Worm (Caenorhabditis elegans) whole organism, early embryonic: ENCODE results near the gene C24F3.2.

Experiments used
- B0310.2 ChIP-seq: sonication (generic microtip); optimal IDR thresholded peaks from 2 replicates; lab custom pipeline; 2016; ENCODE audit warnings: mild to moderate bottlenecking, missing genetic modification characterization, missing compliant biosample characterization
- F13C5.2 ChIP-seq: sonication (generic microtip); optimal IDR thresholded peaks from 2 replicates; lab custom pipeline; 2017; ENCODE audit warnings: mild to moderate bottlenecking, missing genetic modification characterization, inconsistent platforms, missing compliant biosample characterization
- aly-1 ChIP-seq: sonication (generic microtip); optimal IDR thresholded peaks from 2 replicates; lab custom pipeline; 2016; ENCODE audit warnings: missing genetic modification characterization, missing compliant biosample characterization
- ama-1 ChIP-seq: fragments of 150-350 bp; optimal IDR thresholded peaks from 2 replicates; lab custom pipeline; 2014
- ceh-13 ChIP-seq: fragments of 200-800 bp; sonication (Bioruptor generic); optimal IDR thresholded peaks from 2 replicates; lab custom pipeline; 2018; ENCODE audit warnings: mild to moderate bottlenecking, missing genetic modification characterization, missing compliant biosample characterization
- ceh-36 ChIP-seq: sonication (generic microtip); optimal IDR thresholded peaks from 2 replicates; lab custom pipeline; 2016; ENCODE audit warnings: missing genetic modification characterization, inconsistent platforms, missing compliant biosample characterization
- ets-7 ChIP-seq: sonication (generic microtip); optimal IDR thresholded peaks from 2 replicates; lab custom pipeline; 2016; ENCODE audit warnings: missing genotype, missing genetic modification characterization, missing compliant biosample characterization
- flt-1 ChIP-seq: fragments of 200-800 bp; sonication (Bioruptor generic); IDR thresholded peaks from 2 replicates; pipeline ENCODE4 v1.3.6; 2022; ENCODE audit warnings: missing genetic modification characterization, missing compliant biosample characterization
- hmbx-1 ChIP-seq: sonication (generic microtip); optimal IDR thresholded peaks from 2 replicates; lab custom pipeline; 2016; ENCODE audit warnings: mild to moderate bottlenecking, missing genetic modification characterization, missing compliant biosample characterization
- hmg-4 ChIP-seq: fragments of 200-800 bp; sonication (Bioruptor generic); optimal IDR thresholded peaks from 2 replicates; lab custom pipeline; 2018; ENCODE audit warnings: mild to moderate bottlenecking, missing genetic modification characterization, missing compliant biosample characterization
- hnd-1 ChIP-seq: sonication (generic microtip); optimal IDR thresholded peaks from 2 replicates; lab custom pipeline; 2016; ENCODE audit warnings: missing genetic modification characterization, missing compliant biosample characterization
- pes-1 ChIP-seq: fragments of 200-800 bp; sonication (Bioruptor generic); IDR thresholded peaks from 2 replicates; pipeline ENCODE4 v1.3.6; 2022; ENCODE audit warnings: missing genetic modification reagents, missing genetic modification characterization, missing compliant biosample characterization
- scrt-1 ChIP-seq: fragments of 200-800 bp; sonication (Bioruptor generic); IDR thresholded peaks from 2 replicates; pipeline ENCODE4 v1.3.6; 2022; ENCODE audit warnings: missing genetic modification characterization, missing compliant biosample characterization
- sea-1 ChIP-seq: fragments of 200-800 bp; sonication (Bioruptor generic); conservative IDR thresholded peaks from 2 replicates; pipeline ENCODE4 v1.3.6; 2022; ENCODE audit warnings: missing genetic modification characterization, missing compliant biosample characterization
- tbx-11 ChIP-seq: fragments of 200-800 bp; sonication (Bioruptor generic); IDR thresholded peaks from 2 replicates; pipeline ENCODE4 v1.3.6; 2022; ENCODE audit warnings: missing genetic modification characterization, missing compliant biosample characterization
- tbx-37 ChIP-seq: fragments of 200-800 bp; sonication (Bioruptor generic); conservative IDR thresholded peaks from 2 replicates; pipeline ENCODE4 v1.3.6; 2022; ENCODE audit warnings: missing genetic modification reagents, missing genetic modification characterization, missing compliant biosample characterization
- tra-4 ChIP-seq: sonication (generic microtip); optimal IDR thresholded peaks from 2 replicates; lab custom pipeline; 2017; ENCODE audit warnings: missing genetic modification characterization, missing compliant biosample characterization

C24F3.2 gene

ce11 chrIV:10250577-10251075 lies 28.3 kb downstream of the C24F3.2 start, which contains the start of gene daf-14:
Gene daf-14 (plus strand): TSS chrIV:10250627.
- TF ChIP-seq ceh-36 (tag; lab: Kevin White, UChicago), result no peak
- TF ChIP-seq pes-1 (GFP tag; lab: Robert Waterston, UW), result no peak
- no peak for TF ChIP-seq sea-1 (GFP tag; lab: Robert Waterston, UW)
- TF ChIP-seq ets-7, result no peak
- no peak for TF ChIP-seq tbx-37

- TF ChIP-seq ama-1 (lab: Kevin White, UChicago), result no peak
- no peak for TF ChIP-seq ets-7
- no peak for TF ChIP-seq pes-1 (GFP tag; lab: Robert Waterston, UW)
- no peak for TF ChIP-seq B0310.2 (tag; lab: Kevin White, UChicago)
- no peak for TF ChIP-seq hmg-4 (GFP tag; lab: Kevin White, UChicago)
- TF ChIP-seq hmbx-1 (tag; lab: Kevin White, UChicago), result no peak
- TF ChIP-seq F13C5.2, result no peak
- TF ChIP-seq tra-4 (tag; lab: Kevin White, UChicago), result no peak
Observed at ce11 chrIV:10251261-10251660, 28.9 kb downstream of the C24F3.2 start.

ce11 chrIV:10251764-10252163 lies 29.4 kb downstream of the C24F3.2 start:
- no peak for TF ChIP-seq F13C5.2
- TF ChIP-seq ets-7, result no peak
- no peak for TF ChIP-seq flt-1 (GFP tag; lab: Robert Waterston, UW)
- no peak for TF ChIP-seq ceh-13 (GFP tag; lab: Kevin White, UChicago)
- TF ChIP-seq tra-4 (tag; lab: Kevin White, UChicago), result no peak
- TF ChIP-seq B0310.2 (tag; lab: Kevin White, UChicago), result no peak
- TF ChIP-seq sea-1 (GFP tag; lab: Robert Waterston, UW), result no peak
- no peak for TF ChIP-seq hnd-1 (tag; lab: Kevin White, UChicago)
- no peak for TF ChIP-seq tbx-37
- no peak for TF ChIP-seq ama-1 (lab: Kevin White, UChicago)
- no peak for TF ChIP-seq aly-1 (tag; lab: Kevin White, UChicago)
- no peak for TF ChIP-seq pes-1 (GFP tag; lab: Robert Waterston, UW)
- TF ChIP-seq hmbx-1 (tag; lab: Kevin White, UChicago), result no peak
- no peak for TF ChIP-seq ceh-36 (tag; lab: Kevin White, UChicago)
- TF ChIP-seq scrt-1 (GFP tag; lab: Robert Waterston, UW), result no peak

ce11 chrIV:10252350-10252792 lies 30.0 kb downstream of the C24F3.2 start:
- TF ChIP-seq sea-1 (GFP tag; lab: Robert Waterston, UW) (no peak), pes-1 (GFP tag; lab: Robert Waterston, UW) (no peak), tbx-11 (no peak), flt-1 (GFP tag; lab: Robert Waterston, UW) (no peak), hmbx-1 (tag; lab: Kevin White, UChicago) (no peak), ceh-36 (tag; lab: Kevin White, UChicago) (no peak), F13C5.2 (no peak), tbx-37 (no peak)

- no peak for TF ChIP-seq ceh-36 (tag; lab: Kevin White, UChicago)
- no peak for TF ChIP-seq hnd-1 (tag; lab: Kevin White, UChicago)
- no peak for TF ChIP-seq sea-1 (GFP tag; lab: Robert Waterston, UW)
- no peak for TF ChIP-seq hmbx-1 (tag; lab: Kevin White, UChicago)
- TF ChIP-seq tbx-37, result no peak
- TF ChIP-seq aly-1 (tag; lab: Kevin White, UChicago), result no peak
- TF ChIP-seq F13C5.2, result no peak
- no peak for TF ChIP-seq tra-4 (tag; lab: Kevin White, UChicago)
- no peak for TF ChIP-seq B0310.2 (tag; lab: Kevin White, UChicago)
- no peak for TF ChIP-seq ama-1 (lab: Kevin White, UChicago)
- TF ChIP-seq ets-7, result no peak
- no peak for TF ChIP-seq flt-1 (GFP tag; lab: Robert Waterston, UW)
- no peak for TF ChIP-seq tbx-11
- no peak for TF ChIP-seq pes-1 (GFP tag; lab: Robert Waterston, UW)
- TF ChIP-seq scrt-1 (GFP tag; lab: Robert Waterston, UW), result no peak
- no peak for TF ChIP-seq hmg-4 (GFP tag; lab: Kevin White, UChicago)
- TF ChIP-seq ceh-13 (GFP tag; lab: Kevin White, UChicago), result no peak
Observed at ce11 chrIV:10252886-10253639, 30.7 kb downstream of the C24F3.2 start.

- TF ChIP-seq F13C5.2 (no peak), hmbx-1 (tag; lab: Kevin White, UChicago) (no peak), scrt-1 (GFP tag; lab: Robert Waterston, UW) (no peak), sea-1 (GFP tag; lab: Robert Waterston, UW) (no peak), pes-1 (GFP tag; lab: Robert Waterston, UW) (no peak), ceh-36 (tag; lab: Kevin White, UChicago) (no peak), ceh-13 (GFP tag; lab: Kevin White, UChicago) (no peak), ama-1 (lab: Kevin White, UChicago) (no peak), aly-1 (tag; lab: Kevin White, UChicago) (no peak), flt-1 (GFP tag; lab: Robert Waterston, UW) (no peak)
Observed at ce11 chrIV:10259557-10259956, 37.2 kb downstream of the C24F3.2 start, which contains the start of gene F01G10.9. Gene F01G10.9 (minus strand): TSS chrIV:10259657.

- TF ChIP-seq pes-1 (GFP tag; lab: Robert Waterston, UW), result no peak
- no peak for TF ChIP-seq tbx-37
- no peak for TF ChIP-seq hnd-1 (tag; lab: Kevin White, UChicago)
- no peak for TF ChIP-seq hmg-4 (GFP tag; lab: Kevin White, UChicago)
Observed at ce11 chrIV:10261061-10261460, 38.7 kb downstream of the C24F3.2 start.
